Fruit fly (Drosophila melanogaster) whole organism, pupa: ENCODE results near the gene CG42481.

Experiments used
- CG10348 ChIP-seq: fragments of 200-800 bp; sonication (Bioruptor generic); IDR thresholded peaks from 2 replicates; pipeline ENCODE4 v1.3.6; 2022; ENCODE audit warnings: missing biosample characterization, missing genetic modification characterization
- CG12605 ChIP-seq: fragments of 200-800 bp; sonication (Bioruptor generic); IDR thresholded peaks from 2 replicates; pipeline ENCODE4 v1.3.6; 2022; ENCODE audit warnings: missing biosample characterization, missing genetic modification characterization
- CG14655 ChIP-seq: fragments of 200-800 bp; sonication (Bioruptor generic); optimal IDR thresholded peaks from 3 replicates; lab custom pipeline; 2017; ENCODE audit warnings: mild to moderate bottlenecking, missing biosample characterization, missing genetic modification reagents, missing genetic modification characterization
- CG15710 ChIP-seq: fragments of 200-800 bp; sonication (Bioruptor generic); optimal IDR thresholded peaks from 2 replicates; lab custom pipeline; 2018; ENCODE audit warnings: missing biosample characterization, mild to moderate bottlenecking, missing genetic modification characterization, moderate library complexity
- CG17806 ChIP-seq: fragments of 200-800 bp; sonication (Bioruptor generic); optimal IDR thresholded peaks from 2 replicates; lab custom pipeline; 2018; ENCODE audit warnings: missing biosample characterization, mild to moderate bottlenecking, missing genetic modification characterization, moderate library complexity
- CG32121 ChIP-seq: fragments of 200-800 bp; sonication (Bioruptor generic); IDR thresholded peaks from 2 replicates; pipeline ENCODE4 v1.3.6; 2022; ENCODE audit warnings: missing biosample characterization, missing genetic modification characterization
- CG34367 ChIP-seq: fragments of 200-800 bp; sonication (Bioruptor generic); optimal IDR thresholded peaks from 2 replicates; lab custom pipeline; 2018; ENCODE audit warnings: missing biosample characterization, mild to moderate bottlenecking, missing genetic modification characterization
- CG4496 ChIP-seq: fragments of 200-800 bp; sonication (Bioruptor generic); IDR thresholded peaks from 3 replicates; pipeline ENCODE4 v1.3.6; 2022; ENCODE audit warnings: missing biosample characterization, missing genetic modification characterization
- CG8159 ChIP-seq: fragments of 200-800 bp; sonication (Bioruptor generic); optimal IDR thresholded peaks from 3 replicates; lab custom pipeline; 2018; ENCODE audit warnings: missing biosample characterization, mild to moderate bottlenecking, missing genetic modification characterization, moderate library complexity
- CG8301 ChIP-seq: fragments of 200-800 bp; sonication (Bioruptor generic); optimal IDR thresholded peaks from 2 replicates; lab custom pipeline; 2018; ENCODE audit warnings: missing biosample characterization, mild to moderate bottlenecking, missing genetic modification characterization
- D1 ChIP-seq: fragments of 200-800 bp; sonication (Bioruptor generic); optimal IDR thresholded peaks from 2 replicates; lab custom pipeline; 2018; ENCODE audit warnings: missing biosample characterization, mild to moderate bottlenecking, missing genetic modification characterization, moderate library complexity
- EcR ChIP-seq: fragments of 200-800 bp; sonication (Bioruptor generic); optimal IDR thresholded peaks from 3 replicates; lab custom pipeline; 2019; ENCODE audit warnings: missing biosample characterization, missing genetic modification characterization, mild to moderate bottlenecking, moderate library complexity, missing genetic modification reagents
- Ets98B ChIP-seq: fragments of 200-800 bp; sonication (Bioruptor generic); IDR thresholded peaks from 2 replicates; pipeline ENCODE4 v1.3.6; 2022; ENCODE audit warnings: missing biosample characterization, missing genetic modification characterization
- Pif1A ChIP-seq: fragments of 200-800 bp; sonication (Bioruptor generic); optimal IDR thresholded peaks from 3 replicates; lab custom pipeline; 2016; ENCODE audit warnings: missing biosample characterization, missing genetic modification characterization
- Pif1B ChIP-seq: fragments of 200-800 bp; sonication (Bioruptor generic); optimal IDR thresholded peaks from 3 replicates; lab custom pipeline; 2016; ENCODE audit warnings: missing biosample characterization, missing genetic modification characterization
- Snoo ChIP-seq: fragments of 200-800 bp; sonication (Bioruptor generic); optimal IDR thresholded peaks from 3 replicates; lab custom pipeline; 2017; ENCODE audit warnings: missing biosample characterization, mild to moderate bottlenecking, missing genetic modification characterization, inconsistent platforms
- fd96Ca ChIP-seq: fragments of 200-800 bp; sonication (Bioruptor generic); IDR thresholded peaks from 3 replicates; pipeline ENCODE4 v1.3.6; 2022; ENCODE audit warnings: missing biosample characterization, missing genetic modification characterization
- gl ChIP-seq: fragments of 200-800 bp; sonication (Bioruptor generic); optimal IDR thresholded peaks from 2 replicates; lab custom pipeline; 2018; ENCODE audit warnings: missing biosample characterization, mild to moderate bottlenecking, missing genetic modification characterization
- rn ChIP-seq: fragments of 200-800 bp; sonication (Bioruptor generic); IDR thresholded peaks from 2 replicates; pipeline ENCODE4 v1.3.6; 2022; ENCODE audit warnings: missing biosample characterization, missing genetic modification characterization

The CG42481 gene

DNA sequence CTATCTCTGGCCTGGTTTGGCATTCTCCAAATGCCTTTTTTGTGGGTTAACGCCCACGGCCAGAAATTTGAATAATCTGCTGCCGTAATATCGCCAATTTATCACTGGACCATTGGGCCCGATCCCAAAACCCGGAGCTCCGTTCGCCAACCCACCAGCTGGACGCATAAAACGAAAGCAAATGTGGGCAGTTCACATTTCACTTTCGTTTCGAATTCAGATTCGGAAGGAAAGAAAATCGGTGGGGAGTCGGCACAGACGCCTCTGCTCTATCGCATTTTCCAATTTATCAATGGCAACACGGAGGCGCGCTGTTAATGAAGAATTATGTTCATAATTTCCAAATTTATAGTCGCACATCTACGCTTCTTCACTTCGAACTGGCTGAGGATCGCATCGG, 48.8 kb downstream of the CG42481 start:
- TF ChIP-seq CG12605 (GFP tag; lab: Robert Waterston, UW), result no peak
- TF ChIP-seq Snoo (tag; lab: Kevin White, UChicago), result no peak
- TF ChIP-seq CG8301, result no peak
- no peak for TF ChIP-seq CG10348
- TF ChIP-seq CG34367 (tag; lab: Kevin White, UChicago), result no peak
- TF ChIP-seq rn (GFP tag; lab: Robert Waterston, UW), result no peak
- TF ChIP-seq CG8159 (tag; lab: Kevin White, UChicago), result no peak
- TF ChIP-seq CG14655 (GFP tag; lab: Kevin White, UChicago), result no peak
- no peak for TF ChIP-seq CG4496 (GFP tag; lab: Robert Waterston, UW)
- no peak for TF ChIP-seq fd96Ca
- TF ChIP-seq Pif1A (GFP tag; lab: Kevin White, UChicago), result no peak
- no peak for TF ChIP-seq EcR
- TF ChIP-seq CG32121 (GFP tag; lab: Robert Waterston, UW), result no peak
- no peak for TF ChIP-seq Pif1B (GFP tag; lab: Kevin White, UChicago)
- TF ChIP-seq Ets98B (GFP tag; lab: Robert Waterston, UW), result no peak
- no peak for TF ChIP-seq CG17806
- no peak for TF ChIP-seq CG15710 (tag; lab: Kevin White, UChicago)

dm6 chr3L:13249374-13249773, 49.4 kb downstream of the CG42481 start:
- no peak for TF ChIP-seq CG10348
- no peak for TF ChIP-seq CG8301
- TF ChIP-seq CG32121 (GFP tag; lab: Robert Waterston, UW), result no peak
- TF ChIP-seq rn (GFP tag; lab: Robert Waterston, UW), result no peak
- no peak for TF ChIP-seq D1 (tag; lab: Kevin White, UChicago)
- TF ChIP-seq CG12605 (GFP tag; lab: Robert Waterston, UW), result no peak
- no peak for TF ChIP-seq CG15710 (tag; lab: Kevin White, UChicago)
- TF ChIP-seq gl (tag; lab: Kevin White, UChicago), result no peak
- TF ChIP-seq fd96Ca, result no peak
- TF ChIP-seq EcR, result no peak
- TF ChIP-seq Pif1B (GFP tag; lab: Kevin White, UChicago), result no peak
- no peak for TF ChIP-seq Pif1A (GFP tag; lab: Kevin White, UChicago)
- TF ChIP-seq CG4496 (GFP tag; lab: Robert Waterston, UW), result no peak
- no peak for TF ChIP-seq CG8159 (tag; lab: Kevin White, UChicago)
